Worm (Caenorhabditis elegans) whole organism, L1 larva: ENCODE results near the gene aat-8.

Experiments
- ceh-8 ChIP-seq: fragments of 200-800 bp; sonication (Bioruptor generic); optimal IDR thresholded peaks from 2 replicates; lab custom pipeline; 2018; ENCODE audit warnings: mild to moderate bottlenecking, missing genetic modification characterization, moderate library complexity, missing compliant biosample characterization
- ceh-82 ChIP-seq, 3 experiments: fragments of 150-350 bp in 1 of 3; sonication (generic microtip) in 2 of 3; optimal IDR thresholded peaks; 2 replicates each; lab custom pipeline; 2014 to 2017; ENCODE audit warnings: missing biosample characterization in 3 of 3, missing genetic modification characterization in 3 of 3
- ceh-90 ChIP-seq: sonication (generic microtip); optimal IDR thresholded peaks from 2 replicates; lab custom pipeline; 2016; ENCODE audit warnings: missing genetic modification characterization, missing compliant biosample characterization
- ces-1 ChIP-seq: fragments of 150-350 bp; optimal IDR thresholded peaks from 2 replicates; lab custom pipeline; 2014; ENCODE audit warnings: missing biosample characterization, missing genetic modification reagents, missing genetic modification characterization
- dsc-1 ChIP-seq: sonication (generic microtip); optimal IDR thresholded peaks from 2 replicates; lab custom pipeline; 2016; ENCODE audit warnings: mild to moderate bottlenecking, missing genetic modification characterization, missing compliant biosample characterization
- efl-1 ChIP-seq, 4 experiments: fragments of 150-350 bp; optimal IDR thresholded peaks in 3 of 4; peaks in 1 of 4; 1 replicate in 1 of 4; 2 replicates in 3 of 4; lab custom pipeline; 2014; ENCODE audit warnings: missing biosample characterization in 2 of 4, missing genetic modification characterization in 2 of 4, missing genetic modification reagents in 2 of 4
- elt-3 ChIP-seq, 6 experiments: fragments of 150-350 bp in 1 of 6; sonication (generic microtip); optimal IDR thresholded peaks; 2 replicates each; lab custom pipeline; 2017 to 2018; ENCODE audit warnings: missing biosample characterization in 6 of 6, missing genetic modification characterization in 6 of 6, inconsistent platforms in 1 of 6
- fkh-4 ChIP-seq: sonication (generic microtip); optimal IDR thresholded peaks from 2 replicates; lab custom pipeline; 2016; ENCODE audit warnings: missing compliant biosample characterization, missing genetic modification characterization, borderline replicate concordance
- fos-1 ChIP-seq: fragments of 150-350 bp; optimal IDR thresholded peaks from 2 replicates; lab custom pipeline; 2014; ENCODE audit warnings: missing biosample characterization, missing genetic modification characterization
- hlh-17 ChIP-seq: fragments of 200-800 bp; sonication (Bioruptor generic); optimal IDR thresholded peaks from 2 replicates; lab custom pipeline; 2018; ENCODE audit warnings: missing genetic modification characterization, mild to moderate bottlenecking, missing compliant biosample characterization, moderate library complexity, borderline replicate concordance
- hlh-4 ChIP-seq: sonication (generic microtip); optimal IDR thresholded peaks from 2 replicates; lab custom pipeline; 2016; ENCODE audit warnings: mild to moderate bottlenecking, missing genetic modification characterization, missing compliant biosample characterization
- irx-1 ChIP-seq: sonication (generic microtip); optimal IDR thresholded peaks from 2 replicates; lab custom pipeline; 2016; ENCODE audit warnings: missing genetic modification characterization, missing compliant biosample characterization
- jun-1 ChIP-seq: fragments of 150-350 bp; optimal IDR thresholded peaks from 2 replicates; lab custom pipeline; 2014; ENCODE audit warnings: missing biosample characterization, missing genetic modification reagents, missing genetic modification characterization
- lin-14 ChIP-seq: fragments of 200-800 bp; sonication (Bioruptor generic); optimal IDR thresholded peaks from 2 replicates; lab custom pipeline; 2018; ENCODE audit warnings: mild to moderate bottlenecking, missing genetic modification characterization, moderate library complexity, missing compliant biosample characterization
- lin-35 ChIP-seq, 2 experiments: fragments of 150-350 bp; optimal IDR thresholded peaks; 2 replicates each; lab custom pipeline; 2014; ENCODE audit warnings: missing biosample characterization in 2 of 2, missing genetic modification characterization in 2 of 2, missing genetic modification reagents in 2 of 2
- lin-39 ChIP-seq: fragments of 150-350 bp; optimal IDR thresholded peaks from 2 replicates; lab custom pipeline; 2014; ENCODE audit warnings: missing biosample characterization, missing genetic modification reagents, missing genetic modification characterization
- mef-2 ChIP-seq: fragments of 150-350 bp; optimal IDR thresholded peaks from 2 replicates; lab custom pipeline; 2014; ENCODE audit warnings: missing biosample characterization, missing genetic modification characterization
- nhr-12 ChIP-seq: sonication (generic microtip); optimal IDR thresholded peaks from 2 replicates; lab custom pipeline; 2017; ENCODE audit warnings: missing biosample characterization, missing genetic modification characterization
- nhr-19 ChIP-seq: fragments of 200-800 bp; sonication (Bioruptor generic); conservative IDR thresholded peaks from 2 replicates; pipeline ENCODE4 v1.3.6; 2022; ENCODE audit warnings: missing genetic modification characterization, missing compliant biosample characterization
- nhr-237 ChIP-seq: fragments of 150-350 bp; optimal IDR thresholded peaks from 2 replicates; lab custom pipeline; 2014; ENCODE audit warnings: missing biosample characterization, missing genetic modification characterization
- nhr-28 ChIP-seq: fragments of 150-350 bp; optimal IDR thresholded peaks from 2 replicates; lab custom pipeline; 2014; ENCODE audit warnings: missing biosample characterization, missing genetic modification characterization
- nhr-47 ChIP-seq: sonication (generic microtip); optimal IDR thresholded peaks from 2 replicates; lab custom pipeline; 2016; ENCODE audit warnings: mild to moderate bottlenecking, missing genetic modification characterization, moderate library complexity, missing compliant biosample characterization
- nhr-76 ChIP-seq: sonication (generic microtip); optimal IDR thresholded peaks from 2 replicates; lab custom pipeline; 2017; ENCODE audit warnings: missing biosample characterization, missing genetic modification characterization
- nhr-77 ChIP-seq: fragments of 150-350 bp; optimal IDR thresholded peaks from 2 replicates; lab custom pipeline; 2014; ENCODE audit warnings: missing biosample characterization, missing genetic modification characterization
- nhr-90 ChIP-seq: sonication (generic microtip); optimal IDR thresholded peaks from 2 replicates; lab custom pipeline; 2016; ENCODE audit warnings: mild to moderate bottlenecking, missing genetic modification characterization, missing compliant biosample characterization; ENCODE audit not compliant: poor library complexity
- rnt-1 ChIP-seq: sonication (generic microtip); optimal IDR thresholded peaks from 2 replicates; lab custom pipeline; 2016; ENCODE audit warnings: mild to moderate bottlenecking, missing genetic modification characterization, moderate library complexity, missing compliant biosample characterization
- sox-4 ChIP-seq: sonication (generic microtip); optimal IDR thresholded peaks from 2 replicates; lab custom pipeline; 2016; ENCODE audit warnings: missing genetic modification characterization, missing compliant biosample characterization
- tbx-2 ChIP-seq: sonication (generic microtip); optimal IDR thresholded peaks from 2 replicates; lab custom pipeline; 2016; ENCODE audit warnings: missing genetic modification characterization, missing compliant biosample characterization
- tlp-1 ChIP-seq: fragments of 150-350 bp; optimal IDR thresholded peaks from 2 replicates; lab custom pipeline; 2014; ENCODE audit warnings: missing biosample characterization, missing genetic modification characterization
- unc-130 ChIP-seq: fragments of 150-350 bp; optimal IDR thresholded peaks from 2 replicates; lab custom pipeline; 2017; ENCODE audit warnings: missing biosample characterization, missing genetic modification characterization, inconsistent platforms
- unc-30 ChIP-seq: sonication (generic microtip); optimal IDR thresholded peaks from 2 replicates; lab custom pipeline; 2017; ENCODE audit warnings: missing biosample characterization, missing genetic modification characterization
- unc-86 ChIP-seq: sonication (generic microtip); optimal IDR thresholded peaks from 2 replicates; lab custom pipeline; 2016; ENCODE audit warnings: missing genetic modification characterization, missing compliant biosample characterization
- unc-98 ChIP-seq: fragments of 200-800 bp; sonication (Bioruptor generic); IDR thresholded peaks from 2 replicates; pipeline ENCODE4 v1.3.6; 2022; ENCODE audit warnings: missing genetic modification characterization, missing compliant biosample characterization
- zag-1 ChIP-seq: fragments of 150-350 bp; optimal IDR thresholded peaks from 2 replicates; lab custom pipeline; 2014; ENCODE audit warnings: missing biosample characterization, missing genetic modification characterization
- ztf-11 ChIP-seq, 2 experiments: sonication (generic microtip); optimal IDR thresholded peaks; 2 replicates each; lab custom pipeline; 2016 to 2017; ENCODE audit warnings: missing genetic modification characterization in 2 of 2, missing biosample characterization in 1 of 2, missing compliant biosample characterization in 1 of 2

The aat-8 gene

ce11 chrIV:3859552-3859951 lies 5.3 kb downstream of the aat-8 start:
- TF ChIP-seq unc-98 = no peak
- no peak for TF ChIP-seq efl-1 (optimal IDR thresholded peaks at IDR 0.05; lab: Kevin White, UChicago)
- TF ChIP-seq efl-1 (GFP tag; optimal IDR thresholded peaks at IDR 0.05 in 1 of 2; lab: Kevin White, UChicago) = peak in 1 of 2 experiments; percentile 75

ce11 chrIV:3857999-3858552 lies 6.8 kb downstream of the aat-8 start:
- no peak for TF ChIP-seq nhr-90 (tag; lab: Kevin White, UChicago)
- no peak for TF ChIP-seq mef-2 (tag; lab: Kevin White, UChicago)
- no peak for TF ChIP-seq nhr-76 (tag; lab: Kevin White, UChicago)
- peak in 1 of 2 experiments; percentile 23 for TF ChIP-seq ztf-11 (tag; optimal IDR thresholded peaks at IDR 0.05; lab: Kevin White, UChicago)
- TF ChIP-seq hlh-17 = no peak
- TF ChIP-seq tlp-1 (tag; lab: Kevin White, UChicago) = no peak
- TF ChIP-seq ces-1 (GFP tag; lab: Kevin White, UChicago) = no peak
- no peak for TF ChIP-seq nhr-77 (tag; lab: Kevin White, UChicago)
- TF ChIP-seq tbx-2 (tag; lab: Kevin White, UChicago) = peak; percentile 41
- TF ChIP-seq lin-14 (GFP tag; lab: Kevin White, UChicago) = peak; percentile 2
- TF ChIP-seq elt-3 (tag; optimal IDR thresholded peaks at IDR 0.05; lab: Kevin White, UChicago) = no peak

DNA sequence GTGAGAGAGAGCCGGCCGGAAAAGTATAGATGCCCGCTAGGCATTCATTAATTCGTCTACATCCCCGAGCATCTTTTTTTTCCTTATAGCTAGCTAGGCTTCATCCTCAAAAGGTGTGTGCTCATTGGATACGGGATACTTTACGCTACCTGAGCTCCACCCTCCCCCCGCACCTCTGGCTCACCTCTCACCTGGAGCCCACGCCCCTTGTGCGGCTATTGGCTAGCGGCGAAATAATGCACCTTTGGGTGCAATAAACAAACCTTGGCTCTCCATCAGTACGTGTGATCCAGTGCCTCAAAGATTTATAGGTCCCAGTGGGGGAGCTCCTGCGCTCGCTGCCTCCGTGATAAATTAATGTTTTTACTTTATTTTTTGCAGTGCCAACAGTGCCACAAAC lies 8.7 kb downstream of the aat-8 start:
- no peak for TF ChIP-seq rnt-1 (tag; lab: Kevin White, UChicago)
- no peak for TF ChIP-seq irx-1 (tag; lab: Kevin White, UChicago)
- TF ChIP-seq fkh-4 (tag; lab: Kevin White, UChicago) = no peak
- no peak for TF ChIP-seq nhr-237 (tag; lab: Kevin White, UChicago)
- TF ChIP-seq fos-1 (tag; lab: Kevin White, UChicago) = no peak
- no peak for TF ChIP-seq ceh-82 (tag; optimal IDR thresholded peaks at IDR 0.05; lab: Kevin White, UChicago)
- TF ChIP-seq lin-35 (GFP tag; optimal IDR thresholded peaks at IDR 0.05; lab: Kevin White, UChicago) = no peak
- TF ChIP-seq unc-30 = no peak
- no peak for TF ChIP-seq nhr-28 (tag; lab: Kevin White, UChicago)
- TF ChIP-seq, all 84 proteins: peak for 0

DNA sequence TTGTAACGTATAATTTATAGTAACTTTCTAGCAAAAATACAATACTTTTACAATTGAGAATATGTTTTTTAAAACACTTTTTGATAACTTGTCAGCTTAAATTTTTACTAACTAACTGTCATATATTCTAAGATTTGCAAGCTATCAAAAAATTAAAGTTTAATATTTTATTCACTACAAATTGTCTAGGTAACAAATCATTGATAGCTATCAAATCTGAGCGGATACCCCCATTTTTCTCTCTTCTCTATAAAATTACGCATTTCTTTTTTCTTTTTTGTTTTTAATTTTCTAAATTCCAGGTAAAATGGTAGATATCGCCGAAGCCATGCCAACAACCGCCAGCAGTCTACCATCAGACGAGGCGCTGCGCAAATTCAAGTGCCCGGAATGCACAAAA lies 9.3 kb downstream of the aat-8 start, which contains the start of gene zag-1:
zag-1 (plus strand) TSS at position 301 of the 400 bp plus-strand sequence.
- TF ChIP-seq unc-86 (tag; lab: Kevin White, UChicago) = no peak
- TF ChIP-seq ceh-90 (tag; lab: Kevin White, UChicago) = no peak
- no peak for TF ChIP-seq ceh-8 (GFP tag; lab: Kevin White, UChicago)

DNA sequence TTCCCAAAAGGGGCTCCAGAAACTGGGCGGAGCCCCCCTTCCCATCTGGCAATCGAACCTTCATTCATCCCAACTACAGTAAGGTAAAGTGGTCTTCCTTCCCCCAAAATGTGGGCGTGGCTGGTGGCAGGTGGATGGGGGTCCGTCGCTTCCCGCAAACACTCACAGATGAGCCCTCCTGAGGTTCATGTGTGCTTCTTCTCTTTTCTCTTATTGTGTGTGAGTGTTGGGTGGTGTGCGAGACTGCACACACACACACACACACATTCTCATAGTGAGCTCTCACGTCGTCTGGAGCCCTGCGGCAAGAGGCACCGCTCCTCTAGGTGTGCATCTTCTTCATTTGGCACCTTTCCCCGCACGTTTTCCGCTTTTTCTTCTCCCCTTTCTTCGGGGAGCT lies 10.2 kb downstream of the aat-8 start:
- TF ChIP-seq lin-14 (GFP tag; lab: Kevin White, UChicago) (peak; percentile 25), dsc-1 (peak; percentile 16), unc-30 (no peak)

ce11 chrIV:3853557-3853956 lies 11.3 kb downstream of the aat-8 start:
- TF ChIP-seq jun-1 (tag; lab: Kevin White, UChicago) (no peak), nhr-47 (tag; lab: Kevin White, UChicago) (no peak), unc-30 (no peak), hlh-4 (tag; lab: Kevin White, UChicago) (no peak), unc-130 (tag; lab: Kevin White, UChicago) (no peak), lin-39 (tag; lab: Kevin White, UChicago) (no peak), fkh-4 (tag; lab: Kevin White, UChicago) (peak; percentile 80), nhr-19 (no peak), fos-1 (tag; lab: Kevin White, UChicago) (no peak), zag-1 (no peak), sox-4 (tag; lab: Kevin White, UChicago) (no peak), dsc-1 (peak; percentile 95), ceh-8 (GFP tag; lab: Kevin White, UChicago) (no peak), nhr-12 (tag; lab: Kevin White, UChicago) (no peak)
